Fruit fly (Drosophila melanogaster) whole organism, adult: Measurements from ENCODE around the gene CG13138.
A peak's percentile ranks its signal among the peaks of the same experiment; 100 is the strongest.

Source experiments
- CG11617 ChIP-seq: fragments of 200-800 bp; sonication (Bioruptor generic); optimal IDR thresholded peaks from 2 replicates; lab custom pipeline; 2017; ENCODE audit warnings: mild to moderate bottlenecking, missing biosample characterization, missing genetic modification reagents, missing genetic modification characterization
- CG1620 ChIP-seq: fragments of 200-800 bp; sonication (Bioruptor generic); optimal IDR thresholded peaks from 2 replicates; lab custom pipeline; 2016; ENCODE audit warnings: missing biosample characterization, missing genetic modification characterization
- CG33017 ChIP-seq: fragments of 200-800 bp; sonication (Bioruptor generic); optimal IDR thresholded peaks from 2 replicates; lab custom pipeline; 2018; ENCODE audit warnings: missing biosample characterization, mild to moderate bottlenecking, missing genetic modification characterization, moderate library complexity
- CG5204 ChIP-seq: fragments of 200-800 bp; sonication (Bioruptor generic); optimal IDR thresholded peaks from 2 replicates; lab custom pipeline; 2016; ENCODE audit warnings: missing biosample characterization, missing genetic modification characterization
- CG7045 ChIP-seq: fragments of 200-800 bp; sonication (Bioruptor generic); optimal IDR thresholded peaks from 2 replicates; lab custom pipeline; 2017; ENCODE audit warnings: missing biosample characterization, mild to moderate bottlenecking, missing genetic modification characterization
- CG7101 ChIP-seq: fragments of 200-800 bp; sonication (Bioruptor generic); optimal IDR thresholded peaks from 2 replicates; lab custom pipeline; 2018; ENCODE audit warnings: missing biosample characterization, mild to moderate bottlenecking, missing genetic modification characterization, moderate library complexity
- Crg-1 ChIP-seq: fragments of 200-800 bp; sonication (Bioruptor generic); optimal IDR thresholded peaks from 2 replicates; lab custom pipeline; 2016; ENCODE audit warnings: missing biosample characterization, missing genetic modification characterization
- bab1 ChIP-seq: fragments of 200-800 bp; sonication (Bioruptor generic); optimal IDR thresholded peaks from 3 replicates; lab custom pipeline; 2019; ENCODE audit warnings: missing biosample characterization, mild to moderate bottlenecking, missing genetic modification characterization, moderate library complexity
- kay ChIP-seq: fragments of 200-800 bp; sonication (Bioruptor generic); peaks from one replicate; lab custom pipeline; 2016; ENCODE audit warnings: missing biosample characterization, missing genetic modification characterization, borderline replicate concordance
- tj ChIP-seq: fragments of 200-800 bp; sonication (Bioruptor generic); optimal IDR thresholded peaks from 3 replicates; lab custom pipeline; 2017; ENCODE audit warnings: missing biosample characterization, mild to moderate bottlenecking, missing genetic modification characterization, moderate library complexity
- toe ChIP-seq: fragments of 200-800 bp; sonication (Bioruptor generic); optimal IDR thresholded peaks from 2 replicates; lab custom pipeline; 2016; ENCODE audit warnings: missing biosample characterization, missing genetic modification characterization

DNA sequence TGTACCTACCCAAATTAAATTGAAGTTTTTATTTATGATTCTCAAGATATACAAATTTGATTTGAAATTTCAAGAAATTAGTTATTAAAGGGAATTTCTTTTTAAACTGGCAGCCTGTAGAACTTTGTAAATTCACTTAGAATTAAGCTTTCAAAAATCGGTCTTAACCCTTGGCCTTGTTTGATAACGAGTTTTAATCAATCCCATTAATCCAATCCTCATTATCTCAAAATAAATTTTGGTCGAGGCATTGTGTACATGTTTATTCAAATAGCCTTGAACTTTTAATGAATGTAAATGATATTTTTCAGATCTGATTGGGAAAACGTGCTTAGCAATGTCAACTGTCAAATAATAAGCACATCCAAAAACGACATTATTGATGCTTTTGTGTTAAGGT, 38.0 kb upstream of the CG13138 start:
- TF ChIP-seq kay (GFP tag; lab: Kevin White, UChicago), result peak; percentile 72
- TF ChIP-seq tj (GFP tag; lab: Kevin White, UChicago), result no peak
- no peak for TF ChIP-seq CG7045
- TF ChIP-seq CG33017 (tag; lab: Kevin White, UChicago), result no peak
- TF ChIP-seq bab1 (GFP tag; lab: Kevin White, UChicago), result no peak
- no peak for TF ChIP-seq CG1620 (GFP tag; lab: Kevin White, UChicago)
- TF ChIP-seq CG5204 (GFP tag; lab: Kevin White, UChicago), result no peak
- TF ChIP-seq toe (GFP tag; lab: Kevin White, UChicago), result no peak
- TF ChIP-seq CG11617 (GFP tag; lab: Kevin White, UChicago), result no peak
- TF ChIP-seq CG7101 (tag; lab: Kevin White, UChicago), result no peak
- no peak for TF ChIP-seq Crg-1
